Worm (Caenorhabditis elegans): Measurements from ENCODE around the gene Y39G8C.2.

ce11 chrII:14106164-14106563 is 8.7 kb upstream of the Y39G8C.2 start:
- TF ChIP-seq pha-4 (tag; optimal IDR thresholded peaks at IDR 0.05) (no peak), sptf-1 (tag; optimal IDR thresholded peaks at IDR 0.05) (no peak), elt-3 (tag; optimal IDR thresholded peaks at IDR 0.05) (no peak), cnd-1 (tag; optimal IDR thresholded peaks at IDR 0.05) (no peak), elt-1 (tag; optimal IDR thresholded peaks at IDR 0.05; ENCODE audit: borderline replicate concordance, insufficient read depth) (no peak), lin-13 (tag; optimal IDR thresholded peaks at IDR 0.05) (no peak), snpc-4 (tag; optimal IDR thresholded peaks at IDR 0.05) (no peak), unc-39 (tag; optimal IDR thresholded peaks at IDR 0.05) (no peak), nhr-2 (tag; optimal IDR thresholded peaks at IDR 0.05) (no peak), bed-3 (GFP tag; optimal IDR thresholded peaks at IDR 0.05) (no peak), mls-2 (tag; optimal IDR thresholded peaks at IDR 0.05) (no peak), mep-1 (tag; optimal IDR thresholded peaks at IDR 0.05) (no peak), unc-62 (GFP tag; optimal IDR thresholded peaks at IDR 0.05) (no peak), lsy-2 (tag; optimal IDR thresholded peaks at IDR 0.05) (no peak)
